Worm (Caenorhabditis elegans) whole organism, late embryonic: ENCODE measurements around the gene str-102.

ENCODE experiments used
- C08G9.2 ChIP-seq: sonication (generic microtip); optimal IDR thresholded peaks from 2 replicates; lab custom pipeline; 2016; ENCODE audit warnings: mild to moderate bottlenecking, missing genetic modification characterization, moderate library complexity, missing compliant biosample characterization
- ama-1 ChIP-seq: fragments of 150-350 bp; optimal IDR thresholded peaks from 2 replicates; lab custom pipeline; 2014
- ceh-22 ChIP-seq: sonication (generic microtip); optimal IDR thresholded peaks from 2 replicates; lab custom pipeline; 2017; ENCODE audit warnings: missing biosample characterization, missing genetic modification characterization
- elt-4 ChIP-seq: sonication (generic microtip); optimal IDR thresholded peaks from 2 replicates; lab custom pipeline; 2016; ENCODE audit warnings: missing genetic modification characterization, missing compliant biosample characterization
- eyg-1 ChIP-seq: sonication (generic microtip); optimal IDR thresholded peaks from 2 replicates; lab custom pipeline; 2016; ENCODE audit warnings: missing genotype, missing genetic modification characterization, missing compliant biosample characterization
- fax-1 ChIP-seq: sonication (generic microtip); optimal IDR thresholded peaks from 2 replicates; lab custom pipeline; 2016; ENCODE audit warnings: missing genotype, missing genetic modification characterization, missing compliant biosample characterization
- fkh-10 ChIP-seq: fragments of 150-350 bp; optimal IDR thresholded peaks from 2 replicates; lab custom pipeline; 2014; ENCODE audit warnings: missing biosample characterization, missing genetic modification reagents, missing genetic modification characterization
- hlh-15 ChIP-seq: sonication (generic microtip); optimal IDR thresholded peaks from 2 replicates; lab custom pipeline; 2016; ENCODE audit warnings: missing genetic modification characterization, missing compliant biosample characterization
- hlh-30 ChIP-seq: sonication (generic microtip); optimal IDR thresholded peaks from 2 replicates; lab custom pipeline; 2017; ENCODE audit warnings: antibody characterized with exemption, missing genetic modification characterization, missing compliant biosample characterization; ENCODE audit not compliant: insufficient read depth
- mec-3 ChIP-seq: sonication (generic microtip); optimal IDR thresholded peaks from 2 replicates; lab custom pipeline; 2016; ENCODE audit warnings: borderline replicate concordance, missing genetic modification characterization, missing compliant biosample characterization
- nfya-1 ChIP-seq: sonication (generic microtip); optimal IDR thresholded peaks from 2 replicates; lab custom pipeline; 2017; ENCODE audit warnings: missing genetic modification characterization, mild to moderate bottlenecking, missing compliant biosample characterization, antibody characterized with exemption, moderate library complexity
- nhr-232 ChIP-seq: sonication (generic microtip); optimal IDR thresholded peaks from 2 replicates; lab custom pipeline; 2016; ENCODE audit warnings: missing genetic modification characterization, missing compliant biosample characterization
- pqm-1 ChIP-seq: sonication (generic microtip); optimal IDR thresholded peaks from 2 replicates; lab custom pipeline; 2016; ENCODE audit warnings: missing genetic modification characterization, missing compliant biosample characterization
- unc-55 ChIP-seq: sonication (generic microtip); optimal IDR thresholded peaks from 2 replicates; lab custom pipeline; 2017; ENCODE audit warnings: missing biosample characterization, missing genetic modification reagents, missing genetic modification characterization

ce11 chrV:15434647-15435046 is 49.8 kb downstream of the str-102 start:
- TF ChIP-seq ceh-22 (tag; lab: Kevin White, UChicago) (no peak), hlh-15 (tag; lab: Kevin White, UChicago) (no peak), unc-55 (no peak), nhr-232 (no peak), elt-4 (tag; lab: Kevin White, UChicago) (no peak), fkh-10 (GFP tag; lab: Kevin White, UChicago) (no peak), ama-1 (no peak), C08G9.2 (tag; lab: Kevin White, UChicago) (no peak), mec-3 (no peak), eyg-1 (tag; lab: Kevin White, UChicago) (no peak), fax-1 (tag; lab: Kevin White, UChicago) (no peak), hlh-30 (tag; lab: Kevin White, UChicago) (no peak), pqm-1 (tag; lab: Kevin White, UChicago) (no peak), nfya-1 (tag; lab: Kevin White, UChicago) (no peak)
